Worm (Caenorhabditis elegans): ENCODE data around the gene gvd-1.

gvd-1 gene

DNA sequence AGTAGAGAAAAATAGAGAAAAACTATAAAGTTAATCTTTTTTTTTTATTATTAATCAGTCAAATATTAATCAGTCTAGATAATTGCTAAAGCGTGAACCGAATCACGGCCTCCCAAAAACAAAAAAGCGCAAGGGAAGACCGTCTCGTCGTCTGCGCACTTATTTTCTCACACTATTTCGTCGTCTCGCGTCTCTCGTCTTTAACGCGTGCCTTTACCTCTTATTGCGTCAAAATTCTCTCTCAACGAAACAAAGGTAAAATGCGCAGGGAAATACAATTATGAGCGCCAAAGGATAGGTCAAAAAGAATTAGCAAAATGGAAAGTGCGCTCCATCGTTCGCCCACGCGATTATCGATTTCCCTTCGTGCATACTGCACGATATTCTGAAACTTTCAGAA, 48.4 kb upstream of the gvd-1 start (continued):
- TF ChIP-seq nhr-20 (tag; optimal IDR thresholded peaks at IDR 0.05): peak; percentile 76
- peak; percentile 27 for TF ChIP-seq ceh-90 (tag; optimal IDR thresholded peaks at IDR 0.05)
- TF ChIP-seq mdl-1 (tag; optimal IDR thresholded peaks at IDR 0.05): peak in 1 of 2 experiments; percentile 59
- TF ChIP-seq nhr-12 (tag; optimal IDR thresholded peaks at IDR 0.05): no peak
- peak; percentile 54 for TF ChIP-seq isw-1 (GFP tag; IDR thresholded peaks at IDR 0.05)
- TF ChIP-seq C16A3.4 (tag; optimal IDR thresholded peaks at IDR 0.05): no peak
- TF ChIP-seq nhr-84 (tag; optimal IDR thresholded peaks at IDR 0.05): no peak
- peak; percentile 47 for TF ChIP-seq sup-37 (GFP tag; optimal IDR thresholded peaks at IDR 0.05)
- no peak for TF ChIP-seq hlh-17 (GFP tag; optimal IDR thresholded peaks at IDR 0.05; ENCODE audit: borderline replicate concordance)
- no peak for TF ChIP-seq mep-1 (tag; optimal IDR thresholded peaks at IDR 0.05)
- peak; percentile 9 for TF ChIP-seq blmp-1 (tag; optimal IDR thresholded peaks at IDR 0.05)
- TF ChIP-seq tlp-1 (tag; optimal IDR thresholded peaks at IDR 0.05): no peak
- peak; percentile 84 for TF ChIP-seq nhr-90 (tag; optimal IDR thresholded peaks at IDR 0.05; ENCODE audit: poor library complexity)
- TF ChIP-seq alr-1 (tag; optimal IDR thresholded peaks at IDR 0.05; ENCODE audit: borderline replicate concordance): no peak
- TF ChIP-seq ztf-11 (tag; optimal IDR thresholded peaks at IDR 0.05): peak in 1 of 2 experiments; percentile 36
- no peak for TF ChIP-seq pqm-1 (tag; optimal IDR thresholded peaks at IDR 0.05)
- no peak for TF ChIP-seq jun-1 (tag; optimal IDR thresholded peaks at IDR 0.05)
- TF ChIP-seq unc-98 (GFP tag; IDR thresholded peaks at IDR 0.05): no peak
- peak; percentile 5 for TF ChIP-seq skn-1 (tag; optimal IDR thresholded peaks at IDR 0.05)
- TF ChIP-seq ama-1 (optimal IDR thresholded peaks at IDR 0.05): no peak
- peak; percentile 54 for TF ChIP-seq pax-3 (tag; optimal IDR thresholded peaks at IDR 0.05)
- peak; percentile 86 to 91 for TF ChIP-seq efl-1 (optimal IDR thresholded peaks at IDR 0.05)
- peak; percentile 62 to 98 for TF ChIP-seq efl-1 (GFP tag; optimal IDR thresholded peaks at IDR 0.05 in 1 of 2)
- peak; percentile 35 for TF ChIP-seq hpl-2 (GFP tag; optimal IDR thresholded peaks at IDR 0.05)
- peak; percentile 79 for TF ChIP-seq snu-23 (GFP tag; optimal IDR thresholded peaks at IDR 0.05)
- TF ChIP-seq ceh-8 (GFP tag; optimal IDR thresholded peaks at IDR 0.05): peak; percentile 46
- no peak for TF ChIP-seq elt-3 (tag; optimal IDR thresholded peaks at IDR 0.05)
- TF ChIP-seq lir-3 (tag; optimal IDR thresholded peaks at IDR 0.05; ENCODE audit: poor library complexity): peak; percentile 65
- TF ChIP-seq efl-3 (GFP tag; optimal IDR thresholded peaks at IDR 0.05): no peak
- no peak for TF ChIP-seq vab-15 (tag; optimal IDR thresholded peaks at IDR 0.05)
- TF ChIP-seq sox-4 (tag; optimal IDR thresholded peaks at IDR 0.05): peak; percentile 45
- peak; percentile 55; the same call in 1 of the 2 replicates for TF ChIP-seq mab-9 (GFP tag; IDR thresholded peaks at IDR 0.05)
- TF ChIP-seq C04F5.9 (tag; optimal IDR thresholded peaks at IDR 0.05): peak; percentile 42
- TF ChIP-seq nhr-28 (tag; optimal IDR thresholded peaks at IDR 0.05): no peak
- TF ChIP-seq unc-130 (tag; optimal IDR thresholded peaks at IDR 0.05): no peak

DNA sequence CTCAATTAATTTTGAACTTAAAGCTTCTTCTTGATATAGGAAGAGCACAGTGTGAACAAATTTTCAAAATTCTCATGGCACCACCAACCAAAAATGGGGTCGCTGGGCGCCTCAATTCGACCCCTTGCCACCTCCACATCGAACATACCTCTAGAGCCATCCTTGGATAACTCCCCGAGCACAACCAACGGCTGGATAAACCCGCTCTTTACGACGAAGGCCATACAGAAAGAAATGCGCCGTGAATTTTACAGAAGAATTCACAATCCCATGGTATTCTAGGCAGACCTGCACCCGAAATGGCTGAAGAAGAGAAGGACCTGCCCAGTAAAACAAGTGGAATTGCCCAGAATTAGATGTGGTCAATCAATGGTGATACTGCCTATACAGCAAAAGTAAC, 44.9 kb upstream of the gvd-1 start:
- TF ChIP-seq unc-98 (GFP tag; IDR thresholded peaks at IDR 0.05): no peak
- no peak for TF ChIP-seq mdl-1 (tag; optimal IDR thresholded peaks at IDR 0.05)
- TF ChIP-seq lin-39 (tag; optimal IDR thresholded peaks at IDR 0.05): no peak
- no peak for TF ChIP-seq snpc-4 (tag; optimal IDR thresholded peaks at IDR 0.05)
- TF ChIP-seq nhr-28 (tag; optimal IDR thresholded peaks at IDR 0.05): no peak
- TF ChIP-seq egl-13 (tag; optimal IDR thresholded peaks at IDR 0.05): no peak
- TF ChIP-seq zip-4 (GFP tag; optimal IDR thresholded peaks at IDR 0.05): no peak
- TF ChIP-seq pag-3 (tag; optimal IDR thresholded peaks at IDR 0.05; ENCODE audit: borderline replicate concordance, insufficient read depth): no peak
- TF ChIP-seq ztf-4 (tag; optimal IDR thresholded peaks at IDR 0.05): no peak

DNA sequence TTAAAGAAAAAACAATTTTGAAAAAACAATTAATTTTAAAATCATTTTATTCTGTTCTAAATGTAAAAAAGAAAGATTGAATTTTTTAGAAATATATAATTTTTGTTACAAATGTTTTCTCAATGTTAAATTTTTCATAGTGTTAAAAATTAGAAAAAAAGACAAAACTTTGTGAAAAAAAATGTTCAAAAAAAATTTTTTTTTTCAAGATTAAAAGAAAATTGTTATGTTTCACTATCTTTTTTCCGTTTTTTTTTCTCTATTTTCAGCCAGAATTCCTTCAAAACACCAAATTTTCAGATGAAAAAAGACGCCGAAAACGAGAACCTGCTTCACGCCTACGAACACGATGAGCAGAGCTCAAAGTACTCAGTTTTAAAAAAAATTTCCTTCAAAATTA, 37.4 kb upstream of the gvd-1 start, which contains the start of gene sms-5:
TSS of gene sms-5 (plus strand) at position 301 of the 400 bp plus-strand sequence.
- TF ChIP-seq Y116A8C.19 (tag; optimal IDR thresholded peaks at IDR 0.05; ENCODE audit: borderline replicate concordance): no peak
- TF ChIP-seq C16A3.4 (tag; optimal IDR thresholded peaks at IDR 0.05): no peak
- no peak for TF ChIP-seq lin-14 (GFP tag; optimal IDR thresholded peaks at IDR 0.05)
- TF ChIP-seq blmp-1 (tag; optimal IDR thresholded peaks at IDR 0.05): no peak
- no peak for TF ChIP-seq irx-1 (tag; optimal IDR thresholded peaks at IDR 0.05)
